Worm (Caenorhabditis elegans) whole organism, mixed stage, embryonic: ENCODE measurements around the gene M117.6.

ENCODE experiments used
- M03D4.4 ChIP-seq: sonication (generic microtip); optimal IDR thresholded peaks from 2 replicates; lab custom pipeline; 2017; ENCODE audit warnings: mild to moderate bottlenecking, missing genetic modification characterization, missing compliant biosample characterization
- blmp-1 ChIP-seq: fragments of 150-350 bp; optimal IDR thresholded peaks from 2 replicates; lab custom pipeline; 2014; ENCODE audit warnings: missing biosample characterization, missing genetic modification characterization
- ces-1 ChIP-seq: fragments of 150-350 bp; optimal IDR thresholded peaks from 2 replicates; lab custom pipeline; 2014; ENCODE audit warnings: missing biosample characterization, missing genetic modification reagents, missing genetic modification characterization
- elt-1 ChIP-seq: sonication (generic microtip); optimal IDR thresholded peaks from 2 replicates; lab custom pipeline; 2017; ENCODE audit warnings: missing genetic modification characterization, mild to moderate bottlenecking, missing compliant biosample characterization, antibody characterized with exemption, moderate library complexity, borderline replicate concordance; ENCODE audit not compliant: insufficient read depth
- ham-2 ChIP-seq: fragments of 200-800 bp; sonication (Bioruptor generic); optimal IDR thresholded peaks from 2 replicates; lab custom pipeline; 2018; ENCODE audit warnings: mild to moderate bottlenecking, missing genetic modification characterization, missing compliant biosample characterization
- lin-13 ChIP-seq: fragments of 150-350 bp; optimal IDR thresholded peaks from 2 replicates; lab custom pipeline; 2014; ENCODE audit warnings: missing biosample characterization, missing genetic modification characterization
- lsy-2 ChIP-seq: fragments of 150-350 bp; optimal IDR thresholded peaks from 2 replicates; lab custom pipeline; 2014; ENCODE audit warnings: missing biosample characterization, missing genetic modification characterization
- mep-1 ChIP-seq: fragments of 150-350 bp; optimal IDR thresholded peaks from 2 replicates; lab custom pipeline; 2017; ENCODE audit warnings: missing biosample characterization, missing genetic modification reagents, missing genetic modification characterization, inconsistent platforms
- pha-4 ChIP-seq: fragments of 150-350 bp; optimal IDR thresholded peaks from 2 replicates; lab custom pipeline; 2018; ENCODE audit warnings: missing biosample characterization, missing genetic modification reagents, missing genetic modification characterization
- snpc-4 ChIP-seq: fragments of 150-350 bp; optimal IDR thresholded peaks from 2 replicates; lab custom pipeline; 2014; ENCODE audit warnings: missing biosample characterization, missing genetic modification characterization
- unc-39 ChIP-seq: fragments of 150-350 bp; optimal IDR thresholded peaks from 2 replicates; lab custom pipeline; 2014; ENCODE audit warnings: missing biosample characterization, missing genetic modification characterization
- unc-62 ChIP-seq: fragments of 150-350 bp; optimal IDR thresholded peaks from 2 replicates; lab custom pipeline; 2014; ENCODE audit warnings: missing biosample characterization, missing genetic modification reagents, missing genetic modification characterization
- zip-8 ChIP-seq: fragments of 150-350 bp; optimal IDR thresholded peaks from 2 replicates; lab custom pipeline; 2014; ENCODE audit warnings: missing biosample characterization, missing genetic modification characterization

DNA sequence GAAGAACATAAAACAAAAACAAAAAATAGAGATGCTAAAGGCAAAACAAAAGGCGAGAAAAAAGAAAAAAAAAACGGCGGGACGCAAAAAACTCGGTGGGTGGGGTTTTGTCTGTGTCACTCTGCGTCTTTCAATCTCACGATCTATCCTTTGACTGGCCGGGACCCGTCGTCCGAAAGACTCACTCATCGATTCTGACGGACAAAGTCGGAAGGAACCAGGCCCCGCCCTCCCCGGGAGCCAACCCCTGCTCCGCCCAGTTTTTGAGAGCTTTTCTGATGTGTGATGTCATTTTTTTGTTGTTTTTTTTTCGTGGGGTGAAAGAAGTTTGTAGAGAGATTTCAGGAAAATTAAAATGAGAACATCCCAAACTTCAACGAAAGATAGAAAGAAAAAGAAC is 34.7 kb downstream of the M117.6 start:
- TF ChIP-seq snpc-4 (tag; lab: Kevin White, UChicago) (no peak), blmp-1 (tag; lab: Kevin White, UChicago) (no peak), M03D4.4 (tag; lab: Kevin White, UChicago) (no peak), lsy-2 (tag; lab: Kevin White, UChicago) (no peak), unc-39 (tag; lab: Kevin White, UChicago) (no peak), unc-62 (GFP tag; lab: Kevin White, UChicago) (no peak), ces-1 (GFP tag; lab: Kevin White, UChicago) (peak; percentile 73), elt-1 (tag; lab: Kevin White, UChicago) (no peak), lin-13 (no peak), mep-1 (tag; lab: Kevin White, UChicago) (no peak), zip-8 (tag; lab: Kevin White, UChicago) (no peak), ham-2 (GFP tag; lab: Kevin White, UChicago) (no peak), pha-4 (tag; lab: Kevin White, UChicago) (no peak)
